Worm (Caenorhabditis elegans) whole organism, mixed stage, embryonic: Measurements from ENCODE around the gene acr-12.

Experiments
- ceh-83 ChIP-seq: fragments of 200-800 bp; sonication (Bioruptor generic); optimal IDR thresholded peaks from 2 replicates; lab custom pipeline; 2018; ENCODE audit warnings: mild to moderate bottlenecking, missing genetic modification characterization, missing compliant biosample characterization
- elt-3 ChIP-seq: fragments of 150-350 bp; optimal IDR thresholded peaks from 2 replicates; lab custom pipeline; 2014; ENCODE audit warnings: missing biosample characterization, missing genetic modification characterization
- lsy-2 ChIP-seq: fragments of 150-350 bp; optimal IDR thresholded peaks from 2 replicates; lab custom pipeline; 2014; ENCODE audit warnings: missing biosample characterization, missing genetic modification characterization
- nhr-12 ChIP-seq: fragments of 150-350 bp; optimal IDR thresholded peaks from 2 replicates; lab custom pipeline; 2014; ENCODE audit warnings: missing biosample characterization, missing genetic modification characterization
- nhr-237 ChIP-seq: fragments of 150-350 bp; optimal IDR thresholded peaks from 2 replicates; lab custom pipeline; 2014; ENCODE audit warnings: missing biosample characterization, missing genetic modification characterization
- snpc-4 ChIP-seq: fragments of 150-350 bp; optimal IDR thresholded peaks from 2 replicates; lab custom pipeline; 2014; ENCODE audit warnings: missing biosample characterization, missing genetic modification characterization
- tbx-8 ChIP-seq: fragments of 200-800 bp; sonication (Bioruptor generic); optimal IDR thresholded peaks from 2 replicates; lab custom pipeline; 2018; ENCODE audit warnings: mild to moderate bottlenecking, missing genetic modification characterization, moderate library complexity, missing compliant biosample characterization
- unc-62 ChIP-seq: fragments of 150-350 bp; optimal IDR thresholded peaks from 2 replicates; lab custom pipeline; 2014; ENCODE audit warnings: missing biosample characterization, missing genetic modification reagents, missing genetic modification characterization

ce11 chrX:13506493-13506892 lies 26.2 kb upstream of the acr-12 start:
- no peak for TF ChIP-seq tbx-8
- TF ChIP-seq snpc-4, result no peak
- TF ChIP-seq unc-62 (GFP tag; lab: Kevin White, UChicago), result no peak
- no peak for TF ChIP-seq lsy-2 (tag; lab: Kevin White, UChicago)
- TF ChIP-seq nhr-12 (tag; lab: Kevin White, UChicago), result no peak
- TF ChIP-seq ceh-83 (GFP tag; lab: Kevin White, UChicago), result no peak
- no peak for TF ChIP-seq elt-3
- TF ChIP-seq nhr-237 (tag; lab: Kevin White, UChicago), result no peak
